Fruit fly (Drosophila melanogaster) whole organism, embryonic: ENCODE measurements around the gene CG34451.

Source experiments
- B-H1 ChIP-seq: fragments of 200-800 bp; sonication (Bioruptor generic); IDR thresholded peaks from 3 replicates; pipeline ENCODE4 v1.3.6; 2022; ENCODE audit warnings: missing biosample characterization, missing genetic modification characterization
- Bdp1 ChIP-seq: fragments of 200-800 bp; sonication (Bioruptor generic); optimal IDR thresholded peaks from 3 replicates; lab custom pipeline; 2016; ENCODE audit warnings: missing biosample characterization, missing genetic modification characterization
- CG11247 ChIP-seq: fragments of 200-800 bp; sonication (Bioruptor generic); IDR thresholded peaks from 2 replicates; pipeline ENCODE4 v1.3.6; 2022; ENCODE audit warnings: missing biosample characterization, missing genetic modification characterization
- CG11504 ChIP-seq: fragments of 200-800 bp; sonication (Bioruptor generic); optimal IDR thresholded peaks from 3 replicates; lab custom pipeline; 2019; ENCODE audit warnings: missing biosample characterization, mild to moderate bottlenecking, missing genetic modification characterization, moderate library complexity
- CG12071 ChIP-seq: fragments of 200-800 bp; sonication (Bioruptor generic); optimal IDR thresholded peaks from 3 replicates; lab custom pipeline; 2018; ENCODE audit warnings: missing biosample characterization, mild to moderate bottlenecking, missing genetic modification characterization
- CG12155 ChIP-seq: fragments of 200-800 bp; sonication (Bioruptor generic); optimal IDR thresholded peaks from 3 replicates; lab custom pipeline; 2016; ENCODE audit warnings: missing biosample characterization, missing genetic modification characterization
- CG1529 ChIP-seq: fragments of 200-800 bp; sonication (Bioruptor generic); optimal IDR thresholded peaks from 3 replicates; lab custom pipeline; 2018; ENCODE audit warnings: missing biosample characterization, missing genetic modification characterization
- CG1602 ChIP-seq: fragments of 200-800 bp; sonication (Bioruptor generic); optimal IDR thresholded peaks from 3 replicates; lab custom pipeline; 2016; ENCODE audit warnings: missing biosample characterization, missing genetic modification characterization
- CG16815 ChIP-seq: fragments of 200-800 bp; sonication (Bioruptor generic); optimal IDR thresholded peaks from 3 replicates; lab custom pipeline; 2017; ENCODE audit warnings: missing biosample characterization, mild to moderate bottlenecking, missing genetic modification characterization
- CG18476 ChIP-seq: fragments of 200-800 bp; sonication (Bioruptor generic); optimal IDR thresholded peaks from 2 replicates; lab custom pipeline; 2016; ENCODE audit warnings: missing biosample characterization, mild to moderate bottlenecking, missing genetic modification characterization
- CG2199 ChIP-seq: fragments of 200-800 bp; sonication (Bioruptor generic); IDR thresholded peaks from 3 replicates; pipeline ENCODE4 v1.3.6; 2022; ENCODE audit warnings: missing biosample characterization, missing genetic modification characterization
- CG30403 ChIP-seq: fragments of 200-800 bp; sonication (Bioruptor generic); optimal IDR thresholded peaks from 3 replicates; lab custom pipeline; 2016; ENCODE audit warnings: missing biosample characterization, missing genetic modification characterization
- CG3163 ChIP-seq: fragments of 200-800 bp; sonication (Bioruptor generic); optimal IDR thresholded peaks from 3 replicates; lab custom pipeline; 2016; ENCODE audit warnings: missing biosample characterization, missing genetic modification characterization
- CG32772 ChIP-seq: fragments of 200-800 bp; sonication (Bioruptor generic); IDR thresholded peaks from 2 replicates; pipeline ENCODE4 v1.3.6; 2022; ENCODE audit warnings: missing biosample characterization, missing genetic modification characterization
- CG3995 ChIP-seq: fragments of 200-800 bp; sonication (Bioruptor generic); optimal IDR thresholded peaks from 3 replicates; lab custom pipeline; 2016; ENCODE audit warnings: missing biosample characterization, missing genetic modification characterization
- CG42726 ChIP-seq: fragments of 200-800 bp; sonication (Bioruptor generic); IDR thresholded peaks from 2 replicates; pipeline ENCODE4 v1.3.6; 2022; ENCODE audit warnings: missing biosample characterization, missing genetic modification characterization; ENCODE audit not compliant: partially characterized antibody
- CG4707 ChIP-seq: fragments of 200-800 bp; sonication (Bioruptor generic); optimal IDR thresholded peaks from 2 replicates; lab custom pipeline; 2018; ENCODE audit warnings: missing biosample characterization, mild to moderate bottlenecking, missing genetic modification characterization, moderate library complexity
- CG6254 ChIP-seq: fragments of 200-800 bp; sonication (Bioruptor generic); optimal IDR thresholded peaks from 3 replicates; lab custom pipeline; 2017; ENCODE audit warnings: mild to moderate bottlenecking, missing biosample characterization, missing genetic modification reagents, missing genetic modification characterization
- CG6683 ChIP-seq: fragments of 200-800 bp; sonication (Bioruptor generic); optimal IDR thresholded peaks from 2 replicates; lab custom pipeline; 2017; ENCODE audit warnings: missing biosample characterization, mild to moderate bottlenecking, missing genetic modification characterization, missing genetic modification reagents
- CG9609 ChIP-seq: fragments of 200-800 bp; sonication (Bioruptor generic); optimal IDR thresholded peaks from 3 replicates; lab custom pipeline; 2016; ENCODE audit warnings: missing biosample characterization, missing genetic modification characterization
- CG9727 ChIP-seq: fragments of 200-800 bp; sonication (Bioruptor generic); optimal IDR thresholded peaks from 3 replicates; lab custom pipeline; 2017; ENCODE audit warnings: missing biosample characterization, mild to moderate bottlenecking, missing genetic modification characterization
- CHES-1-like ChIP-seq: fragments of 200-800 bp; sonication (Bioruptor generic); optimal IDR thresholded peaks from 2 replicates; lab custom pipeline; 2016; ENCODE audit warnings: missing biosample characterization, missing genetic modification characterization
- Chrac-16 ChIP-seq: fragments of 200-800 bp; sonication (Bioruptor generic); optimal IDR thresholded peaks from 3 replicates; lab custom pipeline; 2016; ENCODE audit warnings: missing biosample characterization, missing genetic modification characterization
- CkIIα-i1 ChIP-seq: fragments of 200-800 bp; sonication (Bioruptor generic); IDR thresholded peaks from 2 replicates; pipeline ENCODE4 v1.3.6; 2022; ENCODE audit warnings: missing biosample characterization, missing genetic modification characterization
- CrebB ChIP-seq: fragments of 200-800 bp; sonication (Bioruptor generic); optimal IDR thresholded peaks from 3 replicates; lab custom pipeline; 2018; ENCODE audit warnings: missing biosample characterization, mild to moderate bottlenecking, missing genetic modification characterization
- Dbx ChIP-seq: fragments of 200-800 bp; sonication (Bioruptor generic); IDR thresholded peaks from 3 replicates; pipeline ENCODE4 v1.3.6; 2022; ENCODE audit warnings: missing biosample characterization, missing genetic modification characterization
- Deaf1 ChIP-seq: fragments of 200-800 bp; optimal IDR thresholded peaks from 3 replicates; lab custom pipeline; 2019; ENCODE audit warnings: missing biosample characterization, mild to moderate bottlenecking, missing genetic modification characterization, moderate library complexity
- Dfd ChIP-seq, 2 experiments: fragments of >200 bp; optimal IDR thresholded peaks; 2 replicates each; lab custom pipeline; 2017; ENCODE audit warnings: missing biosample characterization in 2 of 2, missing genetic modification characterization in 2 of 2
- Drgx ChIP-seq: fragments of 200-800 bp; sonication (Bioruptor generic); IDR thresholded peaks from 2 replicates; pipeline ENCODE4 v1.3.6; 2022; ENCODE audit warnings: missing biosample characterization, missing genetic modification characterization
- Hr39 ChIP-seq: fragments of >200 bp; optimal IDR thresholded peaks from 2 replicates; lab custom pipeline; 2017
- MBD-R2 ChIP-seq: fragments of 200-800 bp; sonication (Bioruptor generic); IDR thresholded peaks from 2 replicates; pipeline ENCODE4 v1.3.6; 2022; ENCODE audit warnings: missing biosample characterization, missing genetic modification characterization
- Mad ChIP-seq: fragments of 200-800 bp; sonication (Bioruptor generic); optimal IDR thresholded peaks from 2 replicates; lab custom pipeline; 2016; ENCODE audit warnings: missing biosample characterization, missing genetic modification characterization
- NC2β ChIP-seq: fragments of 200-800 bp; sonication (Bioruptor generic); optimal IDR thresholded peaks from 2 replicates; lab custom pipeline; 2016; ENCODE audit warnings: missing biosample characterization, missing genetic modification characterization
- Xbp1 ChIP-seq: fragments of 200-800 bp; sonication (Bioruptor generic); optimal IDR thresholded peaks from 3 replicates; lab custom pipeline; 2016; ENCODE audit warnings: missing biosample characterization, mild to moderate bottlenecking, missing genetic modification characterization
- Xrp1 ChIP-seq: fragments of 200-800 bp; sonication (Bioruptor generic); IDR thresholded peaks from 2 replicates; pipeline ENCODE4 v1.3.6; 2022; ENCODE audit warnings: missing biosample characterization, missing genetic modification characterization
- cato ChIP-seq: fragments of 200-800 bp; sonication (Bioruptor generic); optimal IDR thresholded peaks from 2 replicates; lab custom pipeline; 2016; ENCODE audit warnings: missing biosample characterization, missing genetic modification characterization, borderline replicate concordance
- croc ChIP-seq: fragments of 200-800 bp; sonication (Bioruptor generic); conservative IDR thresholded peaks from 3 replicates; pipeline ENCODE4 v1.3.6; 2022; ENCODE audit warnings: missing biosample characterization, missing genetic modification characterization
- dan ChIP-seq: fragments of 200-800 bp; sonication (Bioruptor generic); IDR thresholded peaks from 2 replicates; pipeline ENCODE4 v1.3.6; 2022; ENCODE audit warnings: missing biosample characterization, missing genetic modification characterization
- emc ChIP-seq: fragments of 200-800 bp; sonication (Bioruptor generic); optimal IDR thresholded peaks from 2 replicates; lab custom pipeline; 2016; ENCODE audit warnings: missing biosample characterization, missing genetic modification characterization
- eyg ChIP-seq: fragments of 200-800 bp; sonication (Bioruptor generic); optimal IDR thresholded peaks from 3 replicates; lab custom pipeline; 2016; ENCODE audit warnings: missing biosample characterization, missing genetic modification characterization
- ftz-f1 ChIP-seq: fragments of 200-800 bp; sonication (Bioruptor generic); optimal IDR thresholded peaks from 2 replicates; lab custom pipeline; 2016; ENCODE audit warnings: missing biosample characterization, missing genetic modification characterization
- kah ChIP-seq: fragments of 200-800 bp; sonication (Bioruptor generic); optimal IDR thresholded peaks from 2 replicates; lab custom pipeline; 2018; ENCODE audit warnings: missing biosample characterization, mild to moderate bottlenecking, missing genetic modification characterization
- kay ChIP-seq: fragments of 200-800 bp; sonication (Bioruptor generic); optimal IDR thresholded peaks from 2 replicates; lab custom pipeline; 2016; ENCODE audit warnings: missing biosample characterization, missing genetic modification characterization
- maf-S ChIP-seq: fragments of 200-800 bp; sonication (Bioruptor generic); optimal IDR thresholded peaks from 2 replicates; lab custom pipeline; 2016; ENCODE audit warnings: missing biosample characterization, missing genetic modification characterization
- mirr ChIP-seq: fragments of 200-800 bp; sonication (Bioruptor generic); optimal IDR thresholded peaks from 3 replicates; lab custom pipeline; 2018; ENCODE audit warnings: missing biosample characterization, mild to moderate bottlenecking, missing genetic modification characterization
- pnt ChIP-seq: fragments of 200-800 bp; sonication (Bioruptor generic); optimal IDR thresholded peaks from 3 replicates; lab custom pipeline; 2016; ENCODE audit warnings: missing biosample characterization, missing genetic modification characterization
- salm ChIP-seq: fragments of 200-800 bp; sonication (Bioruptor generic); optimal IDR thresholded peaks from 2 replicates; lab custom pipeline; 2018; ENCODE audit warnings: missing biosample characterization, mild to moderate bottlenecking, missing genetic modification characterization
- sens-2 ChIP-seq: fragments of 200-800 bp; sonication (Bioruptor generic); IDR thresholded peaks from 2 replicates; pipeline ENCODE4 v1.3.6; 2022; ENCODE audit warnings: missing biosample characterization, missing genetic modification characterization
- tgo ChIP-seq: fragments of 200-800 bp; sonication (Bioruptor generic); IDR thresholded peaks from 3 replicates; pipeline ENCODE4 v1.3.6; 2022; ENCODE audit warnings: missing biosample characterization, missing genetic modification characterization
- unpg ChIP-seq: fragments of 200-800 bp; sonication (Bioruptor generic); optimal IDR thresholded peaks from 3 replicates; lab custom pipeline; 2018; ENCODE audit warnings: missing biosample characterization, mild to moderate bottlenecking, missing genetic modification characterization, moderate library complexity
- usp ChIP-seq: fragments of >200 bp; optimal IDR thresholded peaks from 2 replicates; lab custom pipeline; 2017; ENCODE audit warnings: missing biosample characterization, missing genetic modification characterization
- zf30C ChIP-seq: fragments of 200-800 bp; sonication (Bioruptor generic); optimal IDR thresholded peaks from 3 replicates; lab custom pipeline; 2018; ENCODE audit warnings: missing biosample characterization, mild to moderate bottlenecking, missing genetic modification characterization

Gene CG34451

dm6 chr3L:15729306-15730006 lies 37.6 kb upstream of the CG34451 start (continued):
- TF ChIP-seq dan (GFP tag; lab: Robert Waterston, UW) (no peak), zf30C (GFP tag; lab: Kevin White, UChicago) (peak; percentile 14), Hr39 (lab: Kevin White, UChicago) (no peak), ftz-f1 (GFP tag; lab: Kevin White, UChicago) (no peak), sens-2 (no peak), CG4707 (GFP tag; lab: Kevin White, UChicago) (peak; percentile 62), emc (GFP tag; lab: Kevin White, UChicago) (no peak), tgo (GFP tag; lab: Robert Waterston, UW) (no peak), CG1529 (GFP tag; lab: Kevin White, UChicago) (no peak), cato (GFP tag; lab: Kevin White, UChicago) (no peak), Dfd (GFP tag; optimal IDR thresholded peaks at IDR 0.05; lab: Kevin White, UChicago) (no peak), CG42726 (GFP tag; lab: Robert Waterston, UW) (peak; percentile 63; the same call in 1 of the 2 replicates), CG18476 (GFP tag; lab: Kevin White, UChicago) (no peak), croc (no peak), kah (peak; percentile 33), Bdp1 (GFP tag; lab: Kevin White, UChicago) (no peak), CG9609 (no peak), usp (GFP tag; lab: Kevin White, UChicago) (no peak), CG11247 (GFP tag; lab: Robert Waterston, UW) (0 out of 2 replicates have a peak, but pooled peaks have one; percentile 14), eyg (no peak), salm (tag; lab: Kevin White, UChicago) (no peak), Mad (GFP tag; lab: Kevin White, UChicago) (no peak), maf-S (no peak), Xbp1 (GFP tag; lab: Kevin White, UChicago) (no peak), CG1602 (GFP tag; lab: Kevin White, UChicago) (no peak), CG16815 (GFP tag; lab: Kevin White, UChicago) (no peak), Xrp1 (GFP tag; lab: Robert Waterston, UW) (peak; percentile 18; the same call in 1 of the 2 replicates), Chrac-16 (GFP tag; lab: Kevin White, UChicago) (no peak), MBD-R2 (GFP tag; lab: Robert Waterston, UW) (no peak), CHES-1-like (no peak), unpg (no peak), CG12155 (GFP tag; lab: Kevin White, UChicago) (no peak), Drgx (0 out of 2 replicates have a peak, but pooled peaks have one; percentile 15), Deaf1 (tag; lab: Kevin White, UChicago) (peak; percentile 66), CG6254 (GFP tag; lab: Kevin White, UChicago) (no peak), CG2199 (GFP tag; lab: Robert Waterston, UW) (peak; percentile 90; the same call in 2 of the 3 replicates), CrebB (no peak), CG30403 (no peak), CG6683 (no peak), mirr (GFP tag; lab: Kevin White, UChicago) (peak; percentile 24), CG3995 (GFP tag; lab: Kevin White, UChicago) (no peak), CG12071 (GFP tag; lab: Kevin White, UChicago) (peak; percentile 5), CG9727 (GFP tag; lab: Kevin White, UChicago) (no peak), CkIIα-i1 (GFP tag; lab: Robert Waterston, UW) (no peak), NC2β (peak; percentile 37), CG3163 (GFP tag; lab: Kevin White, UChicago) (peak; percentile 15), B-H1 (no peak; the same call in 2 of the 3 replicates), pnt (GFP tag; lab: Kevin White, UChicago) (no peak), CG11504 (tag; lab: Kevin White, UChicago) (no peak), Dbx (GFP tag; lab: Robert Waterston, UW) (no peak), kay (no peak), CG32772 (GFP tag; lab: Robert Waterston, UW) (no peak)
